Fruit fly (Drosophila melanogaster): ENCODE measurements around the gene RpS28-like.

Gene RpS28-like

DNA sequence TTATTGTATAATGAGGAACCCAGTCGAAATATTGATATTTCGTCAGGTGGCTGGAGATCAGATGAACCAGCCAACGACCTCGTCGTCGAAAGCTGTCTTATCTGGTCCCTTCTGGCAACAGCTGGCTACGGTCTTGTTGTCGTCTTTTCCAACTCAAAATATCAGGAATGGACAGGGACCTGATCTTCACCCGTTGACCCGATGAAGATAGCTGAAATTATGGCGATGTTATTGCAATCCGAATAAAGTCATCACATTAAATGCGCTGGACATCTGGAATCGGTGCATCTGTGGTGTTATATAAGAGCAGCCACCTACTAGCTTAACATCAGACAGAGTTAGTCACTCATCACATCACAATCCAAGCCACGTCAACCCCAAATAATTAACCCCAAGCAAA lies 10.1 kb upstream of the RpS28-like start, which contains the start of gene Fbp2:
TSS of gene Fbp2 (plus strand) at position 251 of the 400 bp plus-strand sequence.
- TF ChIP-seq Myc (optimal IDR thresholded peaks at IDR 0.05) (no peak), Sin3A (optimal IDR thresholded peaks at IDR 0.05) (no peak), psq (optimal IDR thresholded peaks at IDR 0.05) (no peak), h (optimal IDR thresholded peaks at IDR 0.05) (no peak), insv (optimal IDR thresholded peaks at IDR 0.05) (no peak), ttk (optimal IDR thresholded peaks at IDR 0.05) (no peak)

DNA sequence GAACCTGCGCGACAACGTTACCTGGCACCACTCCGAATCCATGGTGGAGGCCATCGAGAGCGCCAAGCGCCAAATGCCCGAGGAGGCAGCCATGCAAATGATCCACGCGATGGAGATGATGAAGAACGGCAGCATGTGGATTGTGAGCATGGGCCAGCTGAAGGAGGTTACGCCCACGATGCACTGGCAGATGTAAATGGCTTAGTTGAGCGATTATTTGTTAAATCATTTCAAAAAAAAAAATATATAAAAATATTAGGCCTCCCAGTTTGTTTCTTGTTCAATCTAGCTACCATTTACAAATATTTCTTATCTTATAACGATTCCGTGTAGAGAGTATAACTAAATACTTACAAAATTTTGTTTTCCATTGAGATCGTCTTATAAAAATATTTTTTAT lies 9.0 kb upstream of the RpS28-like start, which contains the start of gene CG42847:
TSS of gene CG42847 (plus strand) at position 301 of the 400 bp plus-strand sequence.
- TF ChIP-seq ttk (optimal IDR thresholded peaks at IDR 0.05): no peak
- no peak for TF ChIP-seq psq (optimal IDR thresholded peaks at IDR 0.05)
- no peak for TF ChIP-seq Sin3A (optimal IDR thresholded peaks at IDR 0.05)
- no peak for TF ChIP-seq Myc (optimal IDR thresholded peaks at IDR 0.05)
- TF ChIP-seq h (optimal IDR thresholded peaks at IDR 0.05): no peak
- no peak for TF ChIP-seq insv (optimal IDR thresholded peaks at IDR 0.05)

DNA sequence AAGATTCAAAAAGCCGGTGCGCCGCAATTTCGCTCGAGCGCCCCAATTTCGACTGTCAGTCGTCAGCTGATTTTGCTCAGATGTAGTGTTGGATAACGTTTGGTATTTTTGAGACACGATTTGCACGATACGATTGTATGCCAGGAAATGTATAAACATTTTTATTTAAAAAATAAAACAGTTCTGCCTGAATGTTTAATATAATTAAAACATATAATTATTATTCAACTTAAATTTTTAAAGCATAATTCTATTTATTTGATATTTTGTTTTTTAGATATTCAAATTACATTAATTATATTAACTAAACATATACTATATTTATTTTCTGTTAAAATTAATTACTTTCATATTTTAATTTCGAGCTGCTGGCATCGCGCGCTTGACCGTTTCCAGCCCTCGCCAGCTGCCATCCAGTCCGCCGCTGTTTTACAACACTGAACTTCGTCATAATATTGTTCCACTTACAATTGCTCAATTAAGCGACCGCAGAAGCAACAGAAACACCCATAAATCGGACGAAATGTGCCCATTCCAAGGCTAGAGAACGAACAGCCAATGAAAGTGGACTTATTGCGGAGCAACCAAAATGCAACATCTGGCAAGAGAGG lies 5.5 kb upstream of the RpS28-like start, which contains the start of the genes FucTB and scat:
TSS of gene FucTB (minus strand) at position 61 of the 611 bp plus-strand sequence.
TSS of gene scat (plus strand) at position 414 of the 611 bp plus-strand sequence.
- TF ChIP-seq psq (optimal IDR thresholded peaks at IDR 0.05): no peak
- no peak for TF ChIP-seq Sin3A (optimal IDR thresholded peaks at IDR 0.05)
- no peak for TF ChIP-seq ttk (optimal IDR thresholded peaks at IDR 0.05)
- no peak for TF ChIP-seq h (optimal IDR thresholded peaks at IDR 0.05)
- TF ChIP-seq Myc (optimal IDR thresholded peaks at IDR 0.05): no peak

DNA sequence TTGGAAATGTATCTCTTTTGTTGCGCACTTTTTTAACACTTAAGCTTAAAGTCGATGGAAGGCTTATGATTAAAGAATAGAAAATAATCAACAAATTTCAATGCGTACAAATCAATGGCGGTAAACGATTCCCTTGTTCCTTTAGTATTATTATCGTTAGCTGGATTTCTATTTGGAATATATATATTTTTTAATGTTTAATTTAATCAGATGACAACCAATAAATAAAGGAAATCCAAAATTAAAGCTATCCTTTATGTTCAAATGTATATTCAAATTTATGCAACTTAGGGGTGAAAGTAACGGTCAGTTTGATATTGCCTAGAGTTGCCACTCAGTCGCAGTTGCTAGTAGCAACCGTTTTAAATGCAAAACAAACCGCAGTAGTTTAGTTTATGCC lies 1.5 kb upstream of the RpS28-like start, which contains the start of gene CG3769:
TSS of gene CG3769 (plus strand) at position 301 of the 400 bp plus-strand sequence.
- TF ChIP-seq Sin3A (optimal IDR thresholded peaks at IDR 0.05): no peak
- TF ChIP-seq psq (optimal IDR thresholded peaks at IDR 0.05): no peak
- no peak for TF ChIP-seq ttk (optimal IDR thresholded peaks at IDR 0.05)
- no peak for TF ChIP-seq Myc (optimal IDR thresholded peaks at IDR 0.05)
- TF ChIP-seq h (optimal IDR thresholded peaks at IDR 0.05): no peak
- TF ChIP-seq insv (optimal IDR thresholded peaks at IDR 0.05): no peak

DNA sequence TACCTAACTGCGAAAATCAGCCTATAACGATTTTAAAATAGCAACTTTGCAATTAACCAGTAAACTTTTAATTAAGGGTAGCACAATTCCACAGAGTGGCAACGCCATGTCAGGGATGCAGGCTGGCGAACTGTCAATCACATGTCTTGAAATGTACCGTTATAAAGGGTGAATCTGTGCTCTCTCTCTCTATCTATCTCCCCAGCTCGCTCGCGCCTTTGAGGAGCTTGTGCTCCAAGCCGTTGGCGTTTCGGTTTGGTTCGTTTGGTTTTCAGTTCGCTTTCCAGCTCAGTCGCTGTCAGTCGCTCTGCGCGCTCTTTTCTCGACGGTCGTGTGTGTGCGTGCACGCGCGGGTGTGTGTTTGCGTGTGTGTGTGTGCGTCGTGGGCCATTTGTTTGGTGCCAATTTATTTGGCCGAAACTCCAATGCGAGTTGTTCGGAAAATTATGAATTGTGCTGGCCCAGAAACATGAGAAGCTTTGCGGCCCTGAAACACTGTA lies 662 bp downstream of the RpS28-like start, which contains the start of gene numb:
TSS of gene numb (plus strand) at position 254 of the 500 bp plus-strand sequence.
- no peak for TF ChIP-seq h (optimal IDR thresholded peaks at IDR 0.05)
- no peak for TF ChIP-seq ttk (optimal IDR thresholded peaks at IDR 0.05)
- no peak for TF ChIP-seq psq (optimal IDR thresholded peaks at IDR 0.05)
- no peak for TF ChIP-seq Myc (optimal IDR thresholded peaks at IDR 0.05)
- TF ChIP-seq insv (optimal IDR thresholded peaks at IDR 0.05): no peak

DNA sequence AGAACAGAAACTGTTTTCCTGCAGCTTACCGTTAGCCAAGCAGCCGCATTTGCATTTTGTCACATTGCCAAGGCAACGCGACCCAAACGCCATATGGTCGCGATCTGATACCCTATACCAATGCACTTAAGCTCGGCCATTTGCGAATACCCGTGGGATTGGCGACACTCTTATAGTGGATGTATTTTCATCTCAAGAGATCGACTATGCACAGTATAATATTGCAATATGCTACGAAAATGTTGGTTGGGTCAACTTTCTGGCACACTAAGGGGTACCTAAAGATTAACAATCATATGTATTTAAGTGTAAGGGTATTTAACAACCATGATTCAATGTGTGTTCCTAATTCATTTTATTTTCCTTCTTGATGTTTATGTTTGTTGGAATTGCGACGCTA lies 1.6 kb downstream of the RpS28-like start:
- TF ChIP-seq insv (optimal IDR thresholded peaks at IDR 0.05): no peak
- TF ChIP-seq h (optimal IDR thresholded peaks at IDR 0.05): no peak
- TF ChIP-seq Myc (optimal IDR thresholded peaks at IDR 0.05): no peak
- no peak for TF ChIP-seq Sin3A (optimal IDR thresholded peaks at IDR 0.05)
- TF ChIP-seq ttk (optimal IDR thresholded peaks at IDR 0.05): no peak
- TF ChIP-seq psq (optimal IDR thresholded peaks at IDR 0.05): no peak

DNA sequence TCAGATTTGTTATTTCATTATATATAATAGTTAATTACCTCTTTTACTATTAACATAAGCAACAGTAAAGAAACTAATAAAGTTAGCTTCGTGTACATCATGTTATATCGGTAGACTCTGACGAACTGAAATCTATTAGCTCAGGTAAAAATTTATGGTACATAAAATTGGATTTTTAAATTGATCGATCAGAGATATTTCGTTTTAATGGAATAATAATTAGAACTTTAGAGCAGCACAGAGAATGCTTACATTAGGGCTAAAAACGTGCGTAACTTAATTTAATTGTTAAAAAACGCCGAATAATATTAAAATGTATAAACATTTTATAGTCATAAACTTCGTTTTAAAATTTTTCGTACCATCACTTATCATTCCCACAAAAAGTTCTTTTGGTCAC lies 4.0 kb downstream of the RpS28-like start, which contains the start of gene CG33723:
TSS of gene CG33723 (minus strand) at position 101 of the 400 bp plus-strand sequence.
- TF ChIP-seq Sin3A (optimal IDR thresholded peaks at IDR 0.05): no peak
- TF ChIP-seq psq (optimal IDR thresholded peaks at IDR 0.05): no peak
- TF ChIP-seq insv (optimal IDR thresholded peaks at IDR 0.05): no peak
- no peak for TF ChIP-seq h (optimal IDR thresholded peaks at IDR 0.05)
- no peak for TF ChIP-seq ttk (optimal IDR thresholded peaks at IDR 0.05)
- no peak for TF ChIP-seq Myc (optimal IDR thresholded peaks at IDR 0.05)

DNA sequence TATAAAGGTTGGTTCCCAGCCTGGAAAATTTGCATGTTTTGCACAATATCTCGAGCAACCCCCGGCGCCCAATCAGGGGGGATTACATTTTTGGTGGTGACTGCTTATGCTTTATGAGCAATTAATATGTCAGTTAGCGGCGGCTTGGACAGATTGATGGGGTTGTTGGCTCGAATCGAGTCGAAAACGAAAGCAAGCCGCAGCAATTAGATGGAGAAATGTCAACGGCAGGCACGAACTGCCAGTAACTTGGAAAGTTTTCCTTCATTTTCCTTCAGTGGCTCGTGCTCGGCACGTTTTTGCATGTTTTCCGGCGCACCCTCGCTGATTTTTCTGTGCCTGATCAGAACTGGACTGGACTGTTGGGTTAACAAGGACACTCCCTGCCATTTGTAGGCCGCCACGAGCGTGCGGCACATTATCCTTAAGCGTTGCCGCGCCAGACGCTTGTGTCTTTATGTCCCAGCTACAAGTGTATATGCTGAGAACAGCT lies 6.2 kb downstream of the RpS28-like start:
- TF ChIP-seq insv (optimal IDR thresholded peaks at IDR 0.05) (no peak), Myc (optimal IDR thresholded peaks at IDR 0.05) (no peak), ttk (optimal IDR thresholded peaks at IDR 0.05) (no peak), Sin3A (optimal IDR thresholded peaks at IDR 0.05) (no peak), psq (optimal IDR thresholded peaks at IDR 0.05) (no peak), h (optimal IDR thresholded peaks at IDR 0.05) (no peak)

DNA sequence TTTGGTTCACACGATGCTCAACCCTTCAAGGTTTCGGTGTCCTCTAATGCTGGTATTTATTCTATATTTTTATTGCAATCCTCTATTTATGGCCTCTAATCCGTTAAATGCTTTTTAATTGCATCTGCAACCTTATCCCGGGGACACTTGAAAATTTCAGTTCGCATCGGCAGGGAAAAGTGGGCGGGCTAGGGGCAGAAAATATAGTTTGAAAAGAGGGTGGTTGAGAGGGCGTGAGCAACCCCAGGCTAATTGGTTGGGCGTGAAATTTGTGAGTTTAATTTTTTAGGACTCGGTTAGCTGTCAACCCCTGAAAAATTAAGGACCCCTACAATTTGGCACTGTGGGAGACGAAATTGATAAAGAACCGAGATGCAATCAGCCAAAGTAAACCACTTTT lies 9.1 kb downstream of the RpS28-like start:
- no peak for TF ChIP-seq psq (optimal IDR thresholded peaks at IDR 0.05)
- TF ChIP-seq insv (optimal IDR thresholded peaks at IDR 0.05): no peak
- no peak for TF ChIP-seq Sin3A (optimal IDR thresholded peaks at IDR 0.05)

DNA sequence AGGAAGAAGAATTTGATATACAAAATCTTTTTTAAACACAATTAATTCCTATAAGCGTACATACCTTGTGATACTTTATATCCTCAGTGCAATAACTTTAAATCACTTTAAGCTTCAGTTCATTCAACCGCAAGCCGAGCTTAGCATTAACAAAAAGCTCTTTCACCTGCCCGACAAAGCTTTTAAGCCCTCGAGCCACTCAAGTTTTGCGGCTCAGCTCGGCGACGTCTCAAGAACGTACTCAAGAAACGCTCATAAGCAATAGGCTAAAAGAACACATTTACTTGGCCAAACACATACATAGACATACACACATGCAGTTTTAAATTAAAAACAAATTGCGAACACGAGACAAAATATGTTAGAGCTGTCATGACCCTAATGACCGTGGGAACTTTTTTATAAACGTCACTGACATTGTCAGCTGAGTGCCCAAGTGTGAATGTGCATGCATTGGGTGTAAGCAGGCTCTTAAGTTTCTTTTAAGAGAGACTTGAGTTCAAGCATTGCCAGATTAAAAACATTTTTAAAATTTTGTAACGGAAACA lies 9.9 kb downstream of the RpS28-like start:
- no peak for TF ChIP-seq ttk (optimal IDR thresholded peaks at IDR 0.05)
- TF ChIP-seq Myc (optimal IDR thresholded peaks at IDR 0.05): no peak
- no peak for TF ChIP-seq psq (optimal IDR thresholded peaks at IDR 0.05)
- TF ChIP-seq Sin3A (optimal IDR thresholded peaks at IDR 0.05): no peak
- no peak for TF ChIP-seq h (optimal IDR thresholded peaks at IDR 0.05)
- TF ChIP-seq insv (optimal IDR thresholded peaks at IDR 0.05): no peak

DNA sequence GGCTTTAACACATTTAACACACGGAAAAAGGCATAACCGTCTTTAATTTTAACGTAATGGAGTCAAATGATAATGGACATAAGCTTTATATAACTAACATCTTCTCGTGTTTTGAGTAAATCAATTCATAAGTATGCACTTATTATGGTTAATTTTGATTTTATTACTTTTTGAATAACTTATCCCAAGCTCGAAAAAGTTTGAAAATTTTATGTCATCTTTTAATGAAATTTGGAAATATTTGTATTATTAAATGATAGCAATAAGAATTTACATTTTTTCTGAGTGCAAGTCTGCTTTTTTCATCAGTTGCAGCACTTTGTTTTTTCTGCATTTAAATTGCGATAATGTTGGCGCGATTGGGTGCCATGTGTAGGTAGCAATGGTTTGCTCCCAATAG lies 11.2 kb downstream of the RpS28-like start:
- TF ChIP-seq h (optimal IDR thresholded peaks at IDR 0.05) (no peak), Sin3A (optimal IDR thresholded peaks at IDR 0.05) (no peak), ttk (optimal IDR thresholded peaks at IDR 0.05) (no peak), Myc (optimal IDR thresholded peaks at IDR 0.05) (no peak), insv (optimal IDR thresholded peaks at IDR 0.05) (no peak)
